Fruit fly (Drosophila melanogaster) whole organism: ENCODE measurements around the gene Cnx99A.

Experiments used
- CG8478 ChIP-seq: fragments of >200 bp; optimal IDR thresholded peaks from 2 replicates; lab custom pipeline; 2018; ENCODE audit warnings: inconsistent platforms
- Dll ChIP-seq: fragments of >200 bp; optimal IDR thresholded peaks from 2 replicates; lab custom pipeline; 2017
- EcR ChIP-seq, 2 experiments: fragments of >200 bp; optimal IDR thresholded peaks; 2 replicates each; lab custom pipeline; 2017; ENCODE audit warnings: missing biosample characterization in 2 of 2, missing genetic modification characterization in 2 of 2, missing genetic modification reagents in 2 of 2
- pan ChIP-seq: fragments of >200 bp; optimal IDR thresholded peaks from 2 replicates; lab custom pipeline; 2017
- psq ChIP-seq: fragments of >200 bp; optimal IDR thresholded peaks from 2 replicates; lab custom pipeline; 2017
- usp ChIP-seq: fragments of >200 bp; optimal IDR thresholded peaks from 2 replicates; lab custom pipeline; 2017; ENCODE audit warnings: missing biosample characterization, missing genetic modification characterization, mixed read lengths

The Cnx99A gene

DNA sequence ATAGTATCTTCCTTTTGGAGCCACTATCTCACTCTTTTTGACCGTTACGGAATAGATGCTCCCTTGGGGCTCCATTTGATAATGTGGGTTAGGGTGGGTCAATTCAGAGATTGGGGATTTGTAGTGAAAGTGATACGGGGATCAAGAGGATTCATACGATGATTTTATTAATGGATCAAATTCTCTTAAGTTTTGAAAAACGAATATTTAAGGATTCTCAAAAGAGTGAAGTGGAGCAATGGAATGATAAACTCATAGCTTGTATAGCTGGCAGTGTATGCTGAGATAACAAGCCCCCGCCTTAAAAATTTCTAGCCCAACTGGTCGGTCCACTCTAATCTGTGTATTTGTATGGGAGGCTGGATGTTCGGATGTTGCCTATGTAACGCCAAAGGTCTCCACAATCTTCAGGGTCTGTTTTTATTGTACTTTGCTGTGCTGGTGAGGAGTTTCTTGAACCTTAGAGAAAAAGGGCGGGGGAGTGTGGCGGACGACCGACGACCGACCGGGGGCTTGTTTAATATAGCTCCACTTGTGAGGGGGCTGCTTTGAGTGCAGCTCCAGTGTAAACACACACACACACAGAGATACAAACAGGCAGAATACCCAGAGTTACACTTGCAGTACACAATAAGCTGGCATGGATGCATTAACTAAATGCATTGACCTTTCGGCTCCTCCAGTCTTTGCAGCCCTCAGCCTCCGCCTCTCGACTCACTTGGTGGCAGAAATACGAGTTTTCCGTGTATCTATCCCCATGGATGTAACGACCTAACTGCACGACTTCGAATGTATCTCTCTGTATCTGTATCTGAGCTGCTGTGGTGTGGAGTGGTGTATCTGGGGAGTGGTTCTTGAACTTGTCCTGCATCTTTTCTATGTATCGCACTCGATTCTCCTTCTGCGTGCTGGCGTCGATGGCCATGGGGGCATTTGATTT is 38.5 kb downstream of the Cnx99A start:
- TF ChIP-seq EcR (GFP tag; optimal IDR thresholded peaks at IDR 0.05; lab: Kevin White, UChicago) (peak in 1 of 2 experiments; percentile 94), usp (GFP tag; lab: Kevin White, UChicago) (no peak)

DNA sequence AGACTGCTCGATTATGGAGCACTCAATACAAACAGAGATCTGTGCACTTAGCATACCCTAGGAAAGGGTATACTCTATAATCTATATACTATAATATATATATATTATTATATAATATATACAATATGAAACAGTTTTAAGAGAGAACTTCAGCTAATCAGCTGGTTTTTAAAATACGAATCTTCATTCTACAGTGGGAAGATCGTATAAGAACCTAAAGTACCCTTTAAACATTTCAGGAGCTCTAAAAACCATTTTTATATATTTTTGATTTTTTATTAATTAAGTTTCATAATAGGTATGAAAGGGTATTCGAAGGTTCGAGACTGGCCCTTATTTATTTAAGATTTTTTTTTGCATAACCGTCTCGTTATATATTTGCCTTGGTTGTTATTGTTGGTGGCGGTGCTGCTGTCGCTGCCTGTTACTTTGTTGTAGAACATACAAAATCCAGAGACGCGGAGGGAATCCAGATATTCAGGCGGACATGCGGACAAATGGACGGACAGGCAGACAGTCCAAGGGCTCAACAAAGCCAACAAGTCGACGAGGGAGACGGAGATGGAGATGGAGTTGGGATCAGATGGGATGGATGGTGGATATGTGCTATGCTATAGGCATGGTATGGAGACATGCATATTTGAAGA is 39.8 kb downstream of the Cnx99A start:
- TF ChIP-seq pan (lab: Kevin White, UChicago) (peak; percentile 49), usp (GFP tag; lab: Kevin White, UChicago) (no peak)

DNA sequence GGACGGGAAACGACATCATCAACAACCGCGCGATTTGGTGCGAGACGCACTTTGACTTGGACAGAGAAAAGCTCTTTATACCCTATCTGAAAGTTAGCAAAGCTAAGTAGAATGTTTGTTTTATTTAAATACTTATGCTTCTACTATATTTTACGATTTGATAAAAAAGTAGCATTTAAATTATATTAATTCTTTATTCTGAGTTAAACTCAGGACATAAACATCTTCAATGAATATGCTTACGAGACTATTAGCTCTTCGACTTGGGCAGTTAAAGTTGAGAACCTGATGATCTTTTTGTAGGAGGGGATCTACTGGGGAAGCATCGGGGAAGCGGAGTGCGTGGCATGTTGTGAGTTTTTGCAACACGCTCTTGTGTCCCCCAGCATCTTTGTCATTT is 41.7 kb downstream of the Cnx99A start:
- no peak for TF ChIP-seq pan (lab: Kevin White, UChicago)
- TF ChIP-seq psq, result no peak
- TF ChIP-seq usp (GFP tag; lab: Kevin White, UChicago), result no peak
- TF ChIP-seq EcR (GFP tag; optimal IDR thresholded peaks at IDR 0.05; lab: Kevin White, UChicago), result no peak
- TF ChIP-seq CG8478 (lab: Kevin White, UChicago), result no peak
- no peak for TF ChIP-seq Dll (lab: Kevin White, UChicago)

DNA sequence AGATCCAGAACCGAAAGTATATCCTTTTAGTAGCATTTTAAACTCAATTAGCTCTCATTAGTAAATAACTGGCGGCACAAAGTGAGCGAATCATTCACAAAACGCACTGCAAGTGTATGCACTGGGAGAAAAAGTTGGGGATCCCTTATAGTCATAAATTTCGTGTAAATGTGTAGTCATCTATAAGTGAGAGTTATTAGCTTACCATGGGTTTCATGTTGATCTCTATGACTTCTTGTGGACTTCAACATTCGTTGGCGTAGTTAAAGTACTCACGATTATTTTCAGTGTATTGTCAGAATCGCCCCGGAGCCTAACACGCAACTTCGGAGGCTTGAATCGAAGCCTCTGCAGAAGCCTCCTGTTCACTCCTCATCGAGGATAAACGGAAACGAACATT is 42.4 kb downstream of the Cnx99A start:
- TF ChIP-seq pan (lab: Kevin White, UChicago) (no peak), usp (GFP tag; lab: Kevin White, UChicago) (no peak), EcR (GFP tag; optimal IDR thresholded peaks at IDR 0.05; lab: Kevin White, UChicago) (no peak), psq (no peak), CG8478 (lab: Kevin White, UChicago) (no peak), Dll (lab: Kevin White, UChicago) (no peak)

DNA sequence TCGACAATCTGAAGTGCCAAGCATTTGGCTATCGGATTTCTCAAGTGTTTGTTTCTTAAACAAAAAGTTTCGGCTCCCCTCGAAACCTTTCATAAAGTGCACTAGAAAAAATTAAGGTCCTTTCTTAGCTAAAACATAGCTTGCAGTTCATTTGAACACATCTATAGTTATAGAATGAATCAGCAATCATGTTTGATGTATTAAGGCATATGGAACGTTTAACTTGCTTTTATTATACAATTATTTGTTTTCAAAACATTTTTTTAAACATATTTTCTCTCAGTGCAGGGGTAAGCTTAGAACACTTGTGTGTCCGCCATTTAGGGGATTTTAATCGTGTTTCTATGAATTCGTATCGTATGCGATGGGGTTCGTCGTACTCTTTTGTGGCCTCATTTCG is 44.9 kb downstream of the Cnx99A start:
- no peak for TF ChIP-seq psq
- no peak for TF ChIP-seq CG8478 (lab: Kevin White, UChicago)
- no peak for TF ChIP-seq EcR (GFP tag; optimal IDR thresholded peaks at IDR 0.05; lab: Kevin White, UChicago)
- TF ChIP-seq Dll (lab: Kevin White, UChicago), result no peak
- no peak for TF ChIP-seq pan (lab: Kevin White, UChicago)
- no peak for TF ChIP-seq usp (GFP tag; lab: Kevin White, UChicago)

DNA sequence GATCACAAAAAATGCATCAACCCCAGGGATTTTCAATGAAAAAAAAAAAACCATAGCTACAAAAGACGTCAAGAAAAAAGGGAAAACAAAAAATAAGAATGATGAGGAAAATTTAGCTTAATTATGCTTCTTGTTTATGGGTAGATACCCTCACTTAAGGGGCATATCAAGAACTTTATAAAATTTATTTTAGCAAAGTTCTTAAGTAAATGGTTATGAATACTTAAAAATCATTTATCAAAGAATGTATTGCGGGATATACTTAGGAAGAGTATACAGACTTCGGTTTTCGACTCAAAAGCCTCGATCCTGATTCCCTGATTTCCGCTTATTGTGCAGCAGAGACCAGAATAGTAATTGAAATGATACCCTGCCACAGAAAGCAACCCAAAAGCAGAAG is 46.4 kb downstream of the Cnx99A start:
- no peak for TF ChIP-seq CG8478 (lab: Kevin White, UChicago)
- no peak for TF ChIP-seq pan (lab: Kevin White, UChicago)
- no peak for TF ChIP-seq usp (GFP tag; lab: Kevin White, UChicago)
- no peak for TF ChIP-seq EcR (GFP tag; optimal IDR thresholded peaks at IDR 0.05; lab: Kevin White, UChicago)
- TF ChIP-seq psq, result no peak
- no peak for TF ChIP-seq Dll (lab: Kevin White, UChicago)

DNA sequence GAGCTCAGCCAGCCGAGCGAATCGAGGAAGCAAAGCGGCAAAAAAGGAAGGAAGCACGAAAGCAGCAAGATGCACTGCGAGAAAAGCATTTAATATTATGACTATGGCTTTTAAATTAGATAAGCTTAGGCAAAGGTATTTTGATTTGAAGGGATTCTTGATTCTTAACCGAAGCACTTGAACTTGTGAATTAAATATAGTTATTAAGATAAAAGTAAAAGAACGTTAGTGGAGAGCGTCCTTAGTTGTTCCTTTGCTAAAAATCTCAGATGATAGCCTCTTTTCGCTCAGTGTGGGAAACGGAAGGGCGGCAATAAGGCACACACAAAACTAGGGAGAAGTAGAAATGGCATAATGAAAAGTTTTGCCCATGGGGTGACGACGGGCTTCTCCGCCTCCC is 50.2 kb downstream of the Cnx99A start:
- TF ChIP-seq usp (GFP tag; lab: Kevin White, UChicago), result no peak
- TF ChIP-seq pan (lab: Kevin White, UChicago), result no peak
- TF ChIP-seq Dll (lab: Kevin White, UChicago), result no peak
- no peak for TF ChIP-seq CG8478 (lab: Kevin White, UChicago)
- TF ChIP-seq EcR (GFP tag; optimal IDR thresholded peaks at IDR 0.05; lab: Kevin White, UChicago), result no peak
- TF ChIP-seq psq, result no peak

DNA sequence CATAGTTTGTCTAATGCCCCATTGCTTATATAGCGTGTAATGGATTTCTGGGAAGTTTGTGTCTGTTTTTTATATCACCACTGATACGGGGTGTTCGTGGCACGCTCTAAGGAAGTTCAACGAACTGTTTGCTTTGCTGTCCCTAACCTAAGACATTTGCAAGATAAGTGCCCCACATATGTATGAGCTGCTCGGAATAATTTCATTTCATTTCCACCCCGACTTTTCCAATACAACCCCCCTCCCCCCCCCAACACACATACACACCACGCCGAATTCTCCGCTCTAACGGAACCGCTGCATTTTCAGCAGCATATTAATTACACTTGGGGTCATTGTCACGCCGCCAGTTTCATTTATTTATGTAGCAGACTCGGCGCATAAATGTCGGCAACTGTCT is 51.4 kb downstream of the Cnx99A start:
- TF ChIP-seq usp (GFP tag; lab: Kevin White, UChicago), result no peak
- TF ChIP-seq pan (lab: Kevin White, UChicago), result no peak
- no peak for TF ChIP-seq Dll (lab: Kevin White, UChicago)
- no peak for TF ChIP-seq EcR (GFP tag; optimal IDR thresholded peaks at IDR 0.05; lab: Kevin White, UChicago)
- no peak for TF ChIP-seq CG8478 (lab: Kevin White, UChicago)
- TF ChIP-seq psq, result no peak

DNA sequence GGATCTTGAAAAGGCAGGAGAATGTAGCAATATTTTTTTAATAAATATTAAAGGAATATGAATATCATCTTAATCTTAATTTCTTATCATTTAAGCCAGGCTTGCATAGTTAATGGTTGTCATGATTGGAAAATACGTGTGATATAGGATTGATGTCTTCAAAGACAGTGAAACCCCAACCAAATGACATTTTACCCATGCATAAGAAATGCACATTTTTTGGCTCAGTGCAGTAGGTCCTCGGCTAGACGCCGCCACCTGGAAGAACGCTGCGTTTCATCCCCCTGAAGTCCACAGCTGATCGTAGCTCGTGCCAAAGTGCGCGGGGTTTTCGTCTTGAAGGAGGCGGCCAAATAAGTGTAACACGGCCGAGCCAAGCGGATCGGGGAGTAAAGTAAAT is 52.8 kb downstream of the Cnx99A start:
- TF ChIP-seq pan (lab: Kevin White, UChicago) (no peak), EcR (GFP tag; optimal IDR thresholded peaks at IDR 0.05; lab: Kevin White, UChicago) (no peak), usp (GFP tag; lab: Kevin White, UChicago) (no peak), psq (no peak), CG8478 (lab: Kevin White, UChicago) (no peak), Dll (lab: Kevin White, UChicago) (no peak)
